Worm (Caenorhabditis elegans): ENCODE measurements around the gene ril-2.

ril-2 gene

ce11 chrV:12608857-12609256 lies 9.9 kb upstream of the ril-2 start, which contains the start of gene ZC116.5:
Gene ZC116.5 (minus strand): TSS chrV:12608957.
- TF ChIP-seq sdc-2 (tag; optimal IDR thresholded peaks at IDR 0.05) (no peak), odd-2 (tag; optimal IDR thresholded peaks at IDR 0.05) (no peak), C08G9.2 (tag; optimal IDR thresholded peaks at IDR 0.05) (no peak), tbx-7 (tag; optimal IDR thresholded peaks at IDR 0.05) (no peak), pax-1 (tag; optimal IDR thresholded peaks at IDR 0.05) (no peak), hlh-15 (tag; optimal IDR thresholded peaks at IDR 0.05) (no peak), ceh-18 (tag; optimal IDR thresholded peaks at IDR 0.05) (no peak), ceh-34 (tag; optimal IDR thresholded peaks at IDR 0.05) (no peak), nhr-232 (tag; optimal IDR thresholded peaks at IDR 0.05) (no peak), syd-9 (tag; optimal IDR thresholded peaks at IDR 0.05) (no peak), pros-1 (tag; optimal IDR thresholded peaks at IDR 0.05) (no peak), zip-5 (tag; optimal IDR thresholded peaks at IDR 0.05) (no peak)

- no peak for TF ChIP-seq eyg-1 (tag; optimal IDR thresholded peaks at IDR 0.05)
- TF ChIP-seq pha-4 (tag; optimal IDR thresholded peaks at IDR 0.05), result no peak
- no peak for TF ChIP-seq fax-1 (tag; optimal IDR thresholded peaks at IDR 0.05)
- TF ChIP-seq T23F11.4 (GFP tag; optimal IDR thresholded peaks at IDR 0.05), result no peak
- no peak for TF ChIP-seq ceh-2 (tag; optimal IDR thresholded peaks at IDR 0.05)
- TF ChIP-seq hlh-8 (tag; optimal IDR thresholded peaks at IDR 0.05), result no peak
- TF ChIP-seq ets-4 (tag; optimal IDR thresholded peaks at IDR 0.05), result no peak
- no peak for TF ChIP-seq ceh-18 (tag; optimal IDR thresholded peaks at IDR 0.05)
- TF ChIP-seq rnt-1 (tag; optimal IDR thresholded peaks at IDR 0.05), result no peak
- no peak for TF ChIP-seq sox-4 (tag; optimal IDR thresholded peaks at IDR 0.05)
- no peak for TF ChIP-seq pax-1 (tag; optimal IDR thresholded peaks at IDR 0.05)
- no peak for TF ChIP-seq ref-2 (tag; optimal IDR thresholded peaks at IDR 0.05)
- TF ChIP-seq ceh-22 (tag; optimal IDR thresholded peaks at IDR 0.05), result no peak
- TF ChIP-seq zip-5 (tag; optimal IDR thresholded peaks at IDR 0.05), result no peak
- TF ChIP-seq che-1 (tag; optimal IDR thresholded peaks at IDR 0.05), result no peak
- TF ChIP-seq K02D7.2 (tag; optimal IDR thresholded peaks at IDR 0.05), result no peak
These were observed 8.2 kb upstream of the ril-2 start, which contains the start of gene erg-28 for ce11 chrV:12607113-12607512. Gene erg-28 (plus strand): TSS chrV:12607413.

ce11 chrV:12601835-12602234 lies 2.9 kb upstream of the ril-2 start:
- TF ChIP-seq ceh-9 (tag; optimal IDR thresholded peaks at IDR 0.05) (no peak), odd-2 (tag; optimal IDR thresholded peaks at IDR 0.05) (no peak), ama-1 (optimal IDR thresholded peaks at IDR 0.05) (no peak), unc-55 (GFP tag; optimal IDR thresholded peaks at IDR 0.05) (no peak), pag-3 (tag; optimal IDR thresholded peaks at IDR 0.05; ENCODE audit: borderline replicate concordance) (no peak), hlh-30 (tag; optimal IDR thresholded peaks at IDR 0.05; ENCODE audit: insufficient read depth) (no peak), pros-1 (tag; optimal IDR thresholded peaks at IDR 0.05) (no peak), ceh-30 (tag; optimal IDR thresholded peaks at IDR 0.05) (no peak), pha-4 (tag; optimal IDR thresholded peaks at IDR 0.05) (no peak), K09A11.1 (tag; optimal IDR thresholded peaks at IDR 0.05; ENCODE audit: insufficient read depth) (no peak), ceh-48 (tag; optimal IDR thresholded peaks at IDR 0.05) (no peak), hlh-6 (tag; optimal IDR thresholded peaks at IDR 0.05) (no peak), ceh-22 (tag; optimal IDR thresholded peaks at IDR 0.05) (no peak), gmeb-2 (tag; optimal IDR thresholded peaks at IDR 0.05) (no peak)

ce11 chrV:12599510-12600242 lies 719 bp upstream of the ril-2 start, which contains the start of gene C14C10.5:
Gene C14C10.5 (plus strand): TSS chrV:12600192.
- TF ChIP-seq ahr-1 (tag; optimal IDR thresholded peaks at IDR 0.05) (no peak), dve-1 (tag; optimal IDR thresholded peaks at IDR 0.05) (no peak), gmeb-2 (tag; optimal IDR thresholded peaks at IDR 0.05) (no peak), dmd-4 (tag; optimal IDR thresholded peaks at IDR 0.05; ENCODE audit: borderline replicate concordance) (no peak), C38D4.7 (GFP tag; optimal IDR thresholded peaks at IDR 0.05) (no peak), pat-9 (tag; optimal IDR thresholded peaks at IDR 0.05) (no peak), odd-2 (tag; optimal IDR thresholded peaks at IDR 0.05) (no peak), unc-55 (GFP tag; optimal IDR thresholded peaks at IDR 0.05) (no peak), pax-1 (tag; optimal IDR thresholded peaks at IDR 0.05) (no peak), ceh-34 (tag; optimal IDR thresholded peaks at IDR 0.05) (no peak), ceh-2 (tag; optimal IDR thresholded peaks at IDR 0.05) (no peak), mec-3 (tag; optimal IDR thresholded peaks at IDR 0.05; ENCODE audit: borderline replicate concordance) (no peak), lim-6 (tag; optimal IDR thresholded peaks at IDR 0.05) (no peak), pros-1 (tag; optimal IDR thresholded peaks at IDR 0.05) (no peak), ceh-9 (tag; optimal IDR thresholded peaks at IDR 0.05) (no peak)
